Worm (Caenorhabditis elegans) whole organism, early embryonic: ENCODE measurements around the gene C08E8.3.

Experiments used
- B0310.2 ChIP-seq: sonication (generic microtip); optimal IDR thresholded peaks from 2 replicates; lab custom pipeline; 2016; ENCODE audit warnings: mild to moderate bottlenecking, missing genetic modification characterization, missing compliant biosample characterization
- F13C5.2 ChIP-seq: sonication (generic microtip); optimal IDR thresholded peaks from 2 replicates; lab custom pipeline; 2017; ENCODE audit warnings: mild to moderate bottlenecking, missing genetic modification characterization, inconsistent platforms, missing compliant biosample characterization
- aly-1 ChIP-seq: sonication (generic microtip); optimal IDR thresholded peaks from 2 replicates; lab custom pipeline; 2016; ENCODE audit warnings: missing genetic modification characterization, missing compliant biosample characterization
- ama-1 ChIP-seq: fragments of 150-350 bp; optimal IDR thresholded peaks from 2 replicates; lab custom pipeline; 2014
- ceh-13 ChIP-seq: fragments of 200-800 bp; sonication (Bioruptor generic); optimal IDR thresholded peaks from 2 replicates; lab custom pipeline; 2018; ENCODE audit warnings: mild to moderate bottlenecking, missing genetic modification characterization, missing compliant biosample characterization
- ceh-36 ChIP-seq: sonication (generic microtip); optimal IDR thresholded peaks from 2 replicates; lab custom pipeline; 2016; ENCODE audit warnings: missing genetic modification characterization, inconsistent platforms, missing compliant biosample characterization
- ets-7 ChIP-seq: sonication (generic microtip); optimal IDR thresholded peaks from 2 replicates; lab custom pipeline; 2016; ENCODE audit warnings: missing genotype, missing genetic modification characterization, missing compliant biosample characterization
- flt-1 ChIP-seq: fragments of 200-800 bp; sonication (Bioruptor generic); IDR thresholded peaks from 2 replicates; pipeline ENCODE4 v1.3.6; 2022; ENCODE audit warnings: missing genetic modification characterization, missing compliant biosample characterization
- hmbx-1 ChIP-seq: sonication (generic microtip); optimal IDR thresholded peaks from 2 replicates; lab custom pipeline; 2016; ENCODE audit warnings: mild to moderate bottlenecking, missing genetic modification characterization, missing compliant biosample characterization
- hmg-4 ChIP-seq: fragments of 200-800 bp; sonication (Bioruptor generic); optimal IDR thresholded peaks from 2 replicates; lab custom pipeline; 2018; ENCODE audit warnings: mild to moderate bottlenecking, missing genetic modification characterization, missing compliant biosample characterization
- hnd-1 ChIP-seq: sonication (generic microtip); optimal IDR thresholded peaks from 2 replicates; lab custom pipeline; 2016; ENCODE audit warnings: missing genetic modification characterization, missing compliant biosample characterization
- pes-1 ChIP-seq: fragments of 200-800 bp; sonication (Bioruptor generic); IDR thresholded peaks from 2 replicates; pipeline ENCODE4 v1.3.6; 2022; ENCODE audit warnings: missing genetic modification reagents, missing genetic modification characterization, missing compliant biosample characterization
- scrt-1 ChIP-seq: fragments of 200-800 bp; sonication (Bioruptor generic); IDR thresholded peaks from 2 replicates; pipeline ENCODE4 v1.3.6; 2022; ENCODE audit warnings: missing genetic modification characterization, missing compliant biosample characterization
- sea-1 ChIP-seq: fragments of 200-800 bp; sonication (Bioruptor generic); conservative IDR thresholded peaks from 2 replicates; pipeline ENCODE4 v1.3.6; 2022; ENCODE audit warnings: missing genetic modification characterization, missing compliant biosample characterization
- tbx-11 ChIP-seq: fragments of 200-800 bp; sonication (Bioruptor generic); IDR thresholded peaks from 2 replicates; pipeline ENCODE4 v1.3.6; 2022; ENCODE audit warnings: missing genetic modification characterization, missing compliant biosample characterization
- tbx-37 ChIP-seq: fragments of 200-800 bp; sonication (Bioruptor generic); conservative IDR thresholded peaks from 2 replicates; pipeline ENCODE4 v1.3.6; 2022; ENCODE audit warnings: missing genetic modification reagents, missing genetic modification characterization, missing compliant biosample characterization
- tra-4 ChIP-seq: sonication (generic microtip); optimal IDR thresholded peaks from 2 replicates; lab custom pipeline; 2017; ENCODE audit warnings: missing genetic modification characterization, missing compliant biosample characterization

C08E8.3 gene

DNA sequence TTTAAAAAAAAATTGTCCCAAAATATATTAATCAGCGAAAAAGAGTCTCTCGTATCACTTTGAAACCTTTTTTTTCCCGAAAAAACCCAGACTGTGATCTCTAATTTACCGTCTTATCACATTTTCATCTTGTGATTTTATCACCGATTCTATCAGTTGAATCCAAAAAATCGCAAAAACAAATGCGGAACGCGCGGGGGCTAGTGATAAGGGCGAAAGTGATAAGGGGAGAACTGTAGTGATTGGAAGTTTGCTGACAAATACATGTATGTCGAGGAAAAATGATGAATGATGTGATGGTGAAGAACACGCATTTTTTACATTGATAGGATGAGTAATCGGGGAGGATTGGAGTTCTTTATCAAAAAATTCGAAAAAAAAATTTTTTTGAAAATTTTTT, 3.8 kb upstream of the C08E8.3 start:
- TF ChIP-seq ceh-13 (GFP tag; lab: Kevin White, UChicago): no peak

DNA sequence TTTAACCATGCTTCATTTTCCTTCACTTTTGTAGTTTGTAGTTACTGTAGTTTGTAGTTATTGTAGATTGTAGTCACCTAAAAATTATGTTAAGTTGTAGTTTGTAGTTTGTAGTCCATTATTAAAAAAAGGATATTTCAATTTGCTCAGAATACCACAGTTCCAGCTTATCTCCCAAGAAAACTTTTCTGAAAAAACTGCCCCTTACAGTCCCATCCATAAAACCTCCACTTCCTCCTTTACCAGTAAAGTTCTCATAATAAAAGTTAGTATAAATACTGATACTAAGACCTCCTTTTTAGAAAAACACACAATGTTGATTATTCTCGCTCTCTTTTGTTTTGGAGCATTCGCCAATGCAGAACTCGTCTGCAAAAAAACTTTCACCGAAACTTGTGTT, 792 bp downstream of the C08E8.3 start, which contains the start of gene C08E8.11:
Gene C08E8.11, plus strand, starts transcription at position 301 of the 400 bp plus-strand sequence.
- TF ChIP-seq ama-1 (lab: Kevin White, UChicago) (no peak), aly-1 (tag; lab: Kevin White, UChicago) (no peak), ceh-13 (GFP tag; lab: Kevin White, UChicago) (no peak), hmg-4 (GFP tag; lab: Kevin White, UChicago) (no peak), pes-1 (no peak), hmbx-1 (tag; lab: Kevin White, UChicago) (no peak), hnd-1 (tag; lab: Kevin White, UChicago) (no peak), tbx-37 (GFP tag; lab: Robert Waterston, UW) (no peak), ets-7 (tag; lab: Kevin White, UChicago) (no peak), sea-1 (GFP tag; lab: Robert Waterston, UW) (no peak), flt-1 (GFP tag; lab: Robert Waterston, UW) (no peak), F13C5.2 (tag; lab: Kevin White, UChicago) (no peak), tra-4 (tag; lab: Kevin White, UChicago) (no peak), scrt-1 (GFP tag; lab: Robert Waterston, UW) (no peak), B0310.2 (tag; lab: Kevin White, UChicago) (no peak)

DNA sequence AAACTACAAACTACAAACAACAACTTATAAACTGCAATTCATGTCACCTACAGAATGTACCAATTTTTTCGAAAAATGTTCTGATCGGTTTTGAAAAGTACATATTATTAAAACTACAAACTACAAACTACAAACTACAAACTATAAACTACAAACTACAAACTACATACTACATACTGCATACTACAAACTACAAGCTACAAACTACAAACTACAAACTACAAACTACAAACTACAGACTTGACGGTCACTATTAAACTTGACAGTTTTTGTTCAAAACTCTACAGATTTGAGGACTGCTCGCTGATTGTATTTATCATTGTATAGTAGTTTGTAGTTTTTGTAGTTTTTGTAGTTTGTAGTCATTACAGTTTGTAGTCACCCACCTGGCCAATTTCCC, 4.4 kb downstream of the C08E8.3 start:
- TF ChIP-seq tbx-37 (GFP tag; lab: Robert Waterston, UW): no peak
- TF ChIP-seq pes-1: no peak
- TF ChIP-seq tbx-11 (GFP tag; lab: Robert Waterston, UW): no peak
- no peak for TF ChIP-seq ceh-36 (tag; lab: Kevin White, UChicago)

DNA sequence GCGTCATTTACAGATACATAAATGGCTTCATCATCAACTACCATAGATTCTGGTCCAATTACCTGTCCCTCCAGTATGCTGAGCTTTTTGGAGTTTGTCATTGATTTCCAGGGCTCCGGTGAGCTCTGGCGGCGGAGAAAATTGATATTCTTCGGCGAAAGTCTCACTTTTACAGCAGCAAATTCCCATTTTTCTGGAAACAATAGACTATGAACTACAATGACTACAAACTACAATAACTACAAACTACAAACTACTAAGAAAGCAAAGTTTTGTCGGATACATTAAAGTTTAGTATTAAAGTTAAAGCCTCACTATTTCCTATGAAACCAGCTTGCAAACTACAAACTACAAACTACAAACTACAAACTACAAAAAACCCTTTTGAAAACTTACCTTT, 5.8 kb downstream of the C08E8.3 start, which contains the start of gene C08E8.2:
Gene C08E8.2, minus strand, starts transcription at position 101 of the 400 bp plus-strand sequence.
- TF ChIP-seq B0310.2 (tag; lab: Kevin White, UChicago) (no peak), hmg-4 (GFP tag; lab: Kevin White, UChicago) (no peak), F13C5.2 (tag; lab: Kevin White, UChicago) (no peak), tbx-11 (GFP tag; lab: Robert Waterston, UW) (no peak), ets-7 (tag; lab: Kevin White, UChicago) (no peak), aly-1 (tag; lab: Kevin White, UChicago) (no peak)

DNA sequence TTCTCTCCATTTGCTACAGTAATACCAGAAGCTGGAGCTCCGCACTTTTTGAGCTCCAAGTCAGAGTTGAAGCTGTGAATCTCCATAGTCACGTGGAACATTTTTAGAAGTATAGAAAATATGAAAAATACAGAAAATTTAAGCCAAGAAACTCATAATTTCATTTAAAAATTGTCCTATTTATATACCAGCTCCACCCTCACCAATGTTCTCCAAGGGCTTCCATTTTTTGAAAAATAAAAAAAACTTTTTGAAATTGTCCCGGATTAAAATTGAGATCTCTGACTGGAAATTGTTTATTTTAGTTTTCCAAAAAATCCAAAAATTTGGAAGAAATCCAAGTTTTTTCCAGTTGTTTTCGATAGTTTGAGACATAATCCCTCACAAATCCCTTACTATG, 10.0 kb downstream of the C08E8.3 start, which contains the start of gene C08E8.5:
Gene C08E8.5, minus strand, starts transcription at position 101 of the 400 bp plus-strand sequence.
- TF ChIP-seq hnd-1 (tag; lab: Kevin White, UChicago): no peak
- no peak for TF ChIP-seq F13C5.2 (tag; lab: Kevin White, UChicago)
- no peak for TF ChIP-seq hmbx-1 (tag; lab: Kevin White, UChicago)
- TF ChIP-seq tra-4 (tag; lab: Kevin White, UChicago): no peak
- no peak for TF ChIP-seq scrt-1 (GFP tag; lab: Robert Waterston, UW)
- TF ChIP-seq sea-1 (GFP tag; lab: Robert Waterston, UW): no peak
- no peak for TF ChIP-seq ceh-36 (tag; lab: Kevin White, UChicago)
- no peak for TF ChIP-seq ceh-13 (GFP tag; lab: Kevin White, UChicago)
- TF ChIP-seq tbx-37 (GFP tag; lab: Robert Waterston, UW): no peak
- TF ChIP-seq ama-1 (lab: Kevin White, UChicago): no peak
- no peak for TF ChIP-seq flt-1 (GFP tag; lab: Robert Waterston, UW)

DNA sequence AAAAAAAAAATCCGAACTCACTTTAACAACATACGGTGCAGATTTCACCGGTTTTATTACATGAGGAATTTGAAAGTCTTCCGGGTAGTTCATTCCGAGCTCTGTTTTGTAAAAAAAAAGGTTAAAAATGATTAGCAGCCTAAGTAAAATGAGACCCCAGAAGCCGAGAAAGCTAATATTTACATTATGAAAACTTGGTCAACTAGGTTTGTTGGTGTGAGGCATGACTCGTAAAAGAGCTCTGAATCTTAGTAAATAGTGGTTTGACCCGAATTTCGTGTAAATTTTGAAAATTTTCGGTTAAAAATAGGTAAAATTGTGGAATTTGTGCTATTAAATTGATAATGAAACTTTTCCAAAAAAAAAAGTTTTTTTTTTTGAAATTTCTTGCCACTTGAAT, 12.5 kb downstream of the C08E8.3 start, which contains the start of gene C08E8.1:
Gene C08E8.1, minus strand, starts transcription at position 101 of the 400 bp plus-strand sequence.
- no peak for TF ChIP-seq ceh-36 (tag; lab: Kevin White, UChicago)
- TF ChIP-seq F13C5.2 (tag; lab: Kevin White, UChicago): no peak
- no peak for TF ChIP-seq hmbx-1 (tag; lab: Kevin White, UChicago)
- TF ChIP-seq scrt-1 (GFP tag; lab: Robert Waterston, UW): no peak
- no peak for TF ChIP-seq B0310.2 (tag; lab: Kevin White, UChicago)
- TF ChIP-seq hnd-1 (tag; lab: Kevin White, UChicago): no peak
- TF ChIP-seq hmg-4 (GFP tag; lab: Kevin White, UChicago): no peak
- no peak for TF ChIP-seq tra-4 (tag; lab: Kevin White, UChicago)
- TF ChIP-seq pes-1: no peak
- TF ChIP-seq ets-7 (tag; lab: Kevin White, UChicago): no peak
- no peak for TF ChIP-seq aly-1 (tag; lab: Kevin White, UChicago)
- no peak for TF ChIP-seq ceh-13 (GFP tag; lab: Kevin White, UChicago)
- no peak for TF ChIP-seq ama-1 (lab: Kevin White, UChicago)
- no peak for TF ChIP-seq flt-1 (GFP tag; lab: Robert Waterston, UW)
- no peak for TF ChIP-seq tbx-11 (GFP tag; lab: Robert Waterston, UW)
- no peak for TF ChIP-seq tbx-37 (GFP tag; lab: Robert Waterston, UW)
- no peak for TF ChIP-seq sea-1 (GFP tag; lab: Robert Waterston, UW)

DNA sequence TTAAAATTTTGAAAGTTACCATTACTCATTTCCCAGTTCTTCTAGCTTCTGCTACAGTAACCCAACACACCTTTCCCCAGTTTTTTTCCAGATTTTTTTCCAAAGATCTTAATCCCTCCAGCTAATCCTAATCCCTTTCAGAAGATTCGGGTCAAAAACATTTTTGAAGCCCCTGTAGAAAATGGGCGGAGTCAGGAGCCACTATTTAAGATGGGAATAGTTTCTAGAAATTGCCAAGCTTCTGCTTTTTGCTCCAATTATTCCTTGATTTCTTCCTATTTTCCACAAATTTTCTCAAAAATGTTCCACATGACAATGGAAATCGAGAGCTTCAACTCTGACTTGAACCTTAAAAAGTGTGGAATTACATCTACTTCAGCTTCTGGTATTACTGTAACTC, 14.6 kb downstream of the C08E8.3 start, which contains the start of gene C08E8.9:
Gene C08E8.9, plus strand, starts transcription at position 301 of the 400 bp plus-strand sequence.
- no peak for TF ChIP-seq tbx-37 (GFP tag; lab: Robert Waterston, UW)
- TF ChIP-seq ceh-36 (tag; lab: Kevin White, UChicago): peak; percentile 57
- TF ChIP-seq sea-1 (GFP tag; lab: Robert Waterston, UW): no peak

DNA sequence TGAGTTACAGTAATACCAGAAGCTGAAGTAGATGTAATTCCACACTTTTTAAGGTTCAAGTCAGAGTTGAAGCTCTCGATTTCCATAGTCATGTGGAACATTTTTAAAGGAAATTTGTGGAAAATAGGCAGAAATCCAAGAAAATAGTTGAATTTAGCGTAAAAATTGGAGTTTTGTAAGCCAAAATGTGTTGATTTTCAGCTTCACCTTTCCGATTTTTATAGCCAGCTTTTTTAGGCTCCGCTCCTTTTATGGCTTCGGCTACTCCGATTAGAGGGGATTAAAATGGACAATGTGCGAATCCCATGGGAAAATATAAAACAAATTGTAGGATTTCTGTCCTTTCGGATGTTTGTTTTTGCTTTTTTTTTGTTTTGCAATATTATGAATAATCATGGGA, 18.4 kb downstream of the C08E8.3 start, which contains the start of gene C08E8.6:
Gene C08E8.6, minus strand, starts transcription at position 101 of the 400 bp plus-strand sequence.
- TF ChIP-seq tbx-11 (GFP tag; lab: Robert Waterston, UW): no peak
- no peak for TF ChIP-seq ceh-13 (GFP tag; lab: Kevin White, UChicago)
- no peak for TF ChIP-seq B0310.2 (tag; lab: Kevin White, UChicago)
- no peak for TF ChIP-seq F13C5.2 (tag; lab: Kevin White, UChicago)
- TF ChIP-seq flt-1 (GFP tag; lab: Robert Waterston, UW): no peak
- TF ChIP-seq ama-1 (lab: Kevin White, UChicago): no peak
- TF ChIP-seq hmg-4 (GFP tag; lab: Kevin White, UChicago): no peak
- TF ChIP-seq tra-4 (tag; lab: Kevin White, UChicago): no peak
- TF ChIP-seq sea-1 (GFP tag; lab: Robert Waterston, UW): no peak
- TF ChIP-seq tbx-37 (GFP tag; lab: Robert Waterston, UW): no peak
